Fruit fly (Drosophila melanogaster): ENCODE results near the gene Scox.

- TF ChIP-seq Gug (GFP tag; IDR thresholded peaks at IDR 0.05), result no peak
- no peak for TF ChIP-seq Ets96B (tag; optimal IDR thresholded peaks at IDR 0.05)
- no peak for TF ChIP-seq Eip93F (GFP tag; optimal IDR thresholded peaks at IDR 0.05)
- no peak for TF ChIP-seq acj6 (GFP tag; optimal IDR thresholded peaks at IDR 0.05)
- no peak for TF ChIP-seq CG4318 (GFP tag; optimal IDR thresholded peaks at IDR 0.05)
- TF ChIP-seq CG15336 (GFP tag; IDR thresholded peaks at IDR 0.05), result no peak
- no peak for TF ChIP-seq topi (GFP tag; optimal IDR thresholded peaks at IDR 0.05)
- TF ChIP-seq CG6163 (GFP tag; IDR thresholded peaks at IDR 0.05), result no peak
- no peak for TF ChIP-seq net (GFP tag; optimal IDR thresholded peaks at IDR 0.05)
- no peak for TF ChIP-seq CG10669 (GFP tag; optimal IDR thresholded peaks at IDR 0.05)
- no peak for TF ChIP-seq ss (GFP tag; optimal IDR thresholded peaks at IDR 0.05)
- TF ChIP-seq Sox15 (GFP tag; optimal IDR thresholded peaks at IDR 0.05), result no peak
Measured at dm6 chr2L:4955094-4955823, 13.5 kb downstream of the Scox start, which contains the start of the genes Jon25Bi and Marcal1.

Measured in whole organism, prepupa.